Worm (Caenorhabditis elegans): Measurements from ENCODE around the gene scl-20.

DNA sequence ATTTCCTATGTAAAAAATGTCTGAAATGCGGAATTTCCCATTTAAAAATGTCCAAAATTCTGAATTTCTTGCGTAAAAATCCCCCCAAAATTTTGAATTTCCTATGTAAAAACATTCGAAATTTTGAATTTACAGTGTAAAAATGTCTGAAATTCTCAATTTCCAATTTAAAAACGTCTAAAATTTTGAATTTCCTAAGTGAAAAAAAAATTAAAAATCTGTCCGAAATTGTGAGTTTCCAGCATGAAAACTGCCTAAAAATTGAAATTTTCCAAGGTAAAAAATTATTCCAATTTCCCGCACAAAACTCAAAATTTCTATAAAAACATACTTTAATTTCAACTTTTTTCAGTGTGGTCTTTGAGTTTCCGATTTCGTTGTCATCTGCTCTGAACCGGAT, 12.4 kb downstream of the scl-20 start:
- TF ChIP-seq lin-11 (tag; optimal IDR thresholded peaks at IDR 0.05) = no peak
- TF ChIP-seq odd-2 (tag; optimal IDR thresholded peaks at IDR 0.05) = no peak
- TF ChIP-seq K02D7.2 (tag; optimal IDR thresholded peaks at IDR 0.05) = no peak
- no peak for TF ChIP-seq ceh-48 (tag; optimal IDR thresholded peaks at IDR 0.05)
- TF ChIP-seq tbx-2 (tag; optimal IDR thresholded peaks at IDR 0.05) = no peak
- no peak for TF ChIP-seq dmd-4 (tag; optimal IDR thresholded peaks at IDR 0.05; ENCODE audit: borderline replicate concordance)
- TF ChIP-seq ttx-3 (tag; optimal IDR thresholded peaks at IDR 0.05) = no peak
- TF ChIP-seq dve-1 (tag; optimal IDR thresholded peaks at IDR 0.05) = no peak
- no peak for TF ChIP-seq pha-4 (tag; optimal IDR thresholded peaks at IDR 0.05)
